Worm (Caenorhabditis elegans) whole organism, L4 larva: ENCODE results near the gene snfc-5.

Experiments
- F37D6.2 ChIP-seq: sonication (generic microtip); optimal IDR thresholded peaks from 2 replicates; lab custom pipeline; 2016; ENCODE audit warnings: mild to moderate bottlenecking, missing genetic modification characterization, missing compliant biosample characterization
- F44E2.7 ChIP-seq: fragments of 200-800 bp; sonication (Bioruptor generic); IDR thresholded peaks from 2 replicates; pipeline ENCODE4 v2.1.2; 2022; ENCODE audit warnings: missing genetic modification characterization, missing compliant biosample characterization
- fos-1 ChIP-seq: fragments of 150-350 bp; optimal IDR thresholded peaks from 2 replicates; lab custom pipeline; 2014; ENCODE audit warnings: missing biosample characterization, missing genetic modification characterization
- lim-7 ChIP-seq: fragments of 200-800 bp; sonication (Bioruptor generic); IDR thresholded peaks from 2 replicates; pipeline ENCODE4 v1.3.6; 2022; ENCODE audit warnings: missing genetic modification characterization, missing compliant biosample characterization
- lin-39 ChIP-seq: fragments of 150-350 bp; optimal IDR thresholded peaks from 2 replicates; lab custom pipeline; 2014; ENCODE audit warnings: missing biosample characterization, missing genetic modification reagents, missing genetic modification characterization
- nhr-77 ChIP-seq: fragments of 150-350 bp; optimal IDR thresholded peaks from 2 replicates; lab custom pipeline; 2014; ENCODE audit warnings: missing biosample characterization, missing genetic modification characterization
- skn-1 ChIP-seq: fragments of 150-350 bp; optimal IDR thresholded peaks from 2 replicates; lab custom pipeline; 2014; ENCODE audit warnings: missing biosample characterization, missing genetic modification characterization
- tag-97 ChIP-seq: fragments of 200-800 bp; sonication (Bioruptor generic); IDR thresholded peaks from 2 replicates; pipeline ENCODE4 v1.3.6; 2022; ENCODE audit warnings: missing genetic modification characterization, missing compliant biosample characterization

DNA sequence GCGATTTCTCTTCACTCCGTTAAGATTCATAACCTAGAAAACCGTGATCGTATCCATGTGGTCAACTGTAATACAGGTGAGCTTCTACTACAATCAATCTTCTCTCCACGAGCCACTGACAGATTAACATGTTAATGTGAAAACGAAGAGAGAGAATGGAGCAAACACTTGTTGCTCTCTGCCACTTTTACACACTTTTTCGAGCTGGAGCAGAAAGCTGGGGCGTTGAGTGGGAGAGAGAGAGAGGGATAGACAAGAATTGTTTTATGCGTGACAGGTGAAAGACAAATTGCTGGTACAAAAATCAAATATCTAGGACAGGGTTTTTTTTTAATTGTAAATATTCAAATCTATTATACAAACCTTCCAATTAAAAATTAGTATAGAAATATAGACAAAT lies 46.2 kb upstream of the snfc-5 start:
- TF ChIP-seq F44E2.7 (no peak), lim-7 (GFP tag; lab: Robert Waterston, UW) (no peak), skn-1 (no peak), tag-97 (GFP tag; lab: Robert Waterston, UW) (no peak), fos-1 (tag; lab: Kevin White, UChicago) (no peak), lin-39 (tag; lab: Kevin White, UChicago) (no peak), nhr-77 (tag; lab: Kevin White, UChicago) (no peak), F37D6.2 (no peak)
